Fruit fly (Drosophila melanogaster): ENCODE results near the gene CG11151.
A peak's percentile ranks its signal among the peaks of the same experiment; 100 is the strongest.

The CG11151 gene

dm6 chrX:13788973-13789682 lies 49.6 kb downstream of the CG11151 start (continued):
- TF ChIP-seq gcm2 (GFP tag; optimal IDR thresholded peaks at IDR 0.05) (no peak), Sry-δ (GFP tag; optimal IDR thresholded peaks at IDR 0.05) (no peak), CG10267 (tag; optimal IDR thresholded peaks at IDR 0.05) (peak; percentile 17), CG17359 (tag; optimal IDR thresholded peaks at IDR 0.05) (peak; percentile 37), fu2 (GFP tag; optimal IDR thresholded peaks at IDR 0.05) (no peak), CG7839 (tag; optimal IDR thresholded peaks at IDR 0.05) (peak; percentile 52), prd (optimal IDR thresholded peaks at IDR 0.05) (no peak), prd (GFP tag; IDR thresholded peaks at IDR 0.05) (no peak; the same call in 2 of the 3 replicates), Adf1 (GFP tag; IDR thresholded peaks at IDR 0.05) (no peak), ab (GFP tag; optimal IDR thresholded peaks at IDR 0.05) (no peak), pnt (GFP tag; optimal IDR thresholded peaks at IDR 0.05) (peak; percentile 34), CG4854 (GFP tag; optimal IDR thresholded peaks at IDR 0.05) (no peak), CG11247 (GFP tag; IDR thresholded peaks at IDR 0.05) (no peak), pros (GFP tag; optimal IDR thresholded peaks at IDR 0.05) (peak; percentile 96), shn (GFP tag; optimal IDR thresholded peaks at IDR 0.05) (no peak), CG10274 (GFP tag; optimal IDR thresholded peaks at IDR 0.05) (no peak), CG3281 (GFP tag; optimal IDR thresholded peaks at IDR 0.05) (peak; percentile 21), lab (GFP tag; optimal IDR thresholded peaks at IDR 0.05) (peak; percentile 47), CG10431 (GFP tag; optimal IDR thresholded peaks at IDR 0.05) (no peak), ranshi (GFP tag; IDR thresholded peaks at IDR 0.05) (no peak), pita (GFP tag; optimal IDR thresholded peaks at IDR 0.05) (no peak), Hmr (GFP tag; optimal IDR thresholded peaks at IDR 0.05) (peak; percentile 53), Aef1 (GFP tag; IDR thresholded peaks at IDR 0.05) (peak; percentile 13; the same call in 1 of the 3 replicates), gem (tag; optimal IDR thresholded peaks at IDR 0.05) (peak; percentile 61), kni (GFP tag; optimal IDR thresholded peaks at IDR 0.05) (peak; percentile 75), CG8924 (tag; optimal IDR thresholded peaks at IDR 0.05) (peak; percentile 49), trem (tag; optimal IDR thresholded peaks at IDR 0.05) (no peak), CG7271 (tag; optimal IDR thresholded peaks at IDR 0.05) (no peak), CG11695 (GFP tag; IDR thresholded peaks at IDR 0.05) (peak; percentile 31; the same call in 1 of the 3 replicates), CG33557 (GFP tag; optimal IDR thresholded peaks at IDR 0.05) (no peak), toy (GFP tag; IDR thresholded peaks at IDR 0.05) (no peak), CG1647 (GFP tag; optimal IDR thresholded peaks at IDR 0.05) (peak; percentile 22), grau (tag; optimal IDR thresholded peaks at IDR 0.05) (peak; percentile 97), lola (GFP tag; optimal IDR thresholded peaks at IDR 0.05) (peak in 1 of 3 experiments; percentile 25), CG6689 (GFP tag; IDR thresholded peaks at IDR 0.05) (no peak), CG17361 (GFP tag; IDR thresholded peaks at IDR 0.05) (peak; percentile 47; the same call in 1 of the 3 replicates), vnd (GFP tag; IDR thresholded peaks at IDR 0.05; ENCODE audit: partially characterized antibody) (no peak), Fer1 (GFP tag; optimal IDR thresholded peaks at IDR 0.05) (peak; percentile 55), CG18599 (GFP tag; optimal IDR thresholded peaks at IDR 0.05) (peak; percentile 73), hkb (optimal IDR thresholded peaks at IDR 0.05) (no peak), hkb (GFP tag; IDR thresholded peaks at IDR 0.05) (0 out of 2 replicates have a peak, but pooled peaks have one; percentile 14), Opbp (GFP tag; IDR thresholded peaks at IDR 0.05; ENCODE audit: partially characterized antibody) (no peak), Gug (GFP tag; IDR thresholded peaks at IDR 0.05) (no peak), chif (GFP tag; optimal IDR thresholded peaks at IDR 0.05) (no peak), Ssrp (tag; optimal IDR thresholded peaks at IDR 0.05) (peak; percentile 28), her (GFP tag; optimal IDR thresholded peaks at IDR 0.05) (no peak), CG15696 (tag; optimal IDR thresholded peaks at IDR 0.05) (no peak), dmrt99B (tag; optimal IDR thresholded peaks at IDR 0.05) (peak; percentile 65)
